Fruit fly (Drosophila melanogaster) whole organism, embryonic: ENCODE results near the gene CG31388.

ENCODE experiments used
- Atf6 ChIP-seq: fragments of 200-800 bp; sonication (Bioruptor generic); IDR thresholded peaks from 2 replicates; pipeline ENCODE4 v1.3.6; 2022; ENCODE audit warnings: missing biosample characterization, missing genetic modification characterization
- B-H1 ChIP-seq: fragments of 200-800 bp; sonication (Bioruptor generic); IDR thresholded peaks from 3 replicates; pipeline ENCODE4 v1.3.6; 2022; ENCODE audit warnings: missing biosample characterization, missing genetic modification characterization
- BEAF-32 ChIP-seq: fragments of 200-800 bp; sonication (Bioruptor generic); optimal IDR thresholded peaks from 3 replicates; lab custom pipeline; 2017; ENCODE audit warnings: missing biosample characterization, missing genetic modification characterization, mild to moderate bottlenecking, moderate library complexity, missing genetic modification reagents
- CG10431 ChIP-seq: fragments of 200-800 bp; sonication (Bioruptor generic); optimal IDR thresholded peaks from 3 replicates; lab custom pipeline; 2018; ENCODE audit warnings: missing biosample characterization, mild to moderate bottlenecking, missing genetic modification characterization
- CG11085 ChIP-seq: fragments of 200-800 bp; sonication (Bioruptor generic); IDR thresholded peaks from 2 replicates; pipeline ENCODE4 v1.3.6; 2022; ENCODE audit warnings: missing biosample characterization, missing genetic modification characterization
- CG13287 ChIP-seq: fragments of 200-800 bp; sonication (Bioruptor generic); IDR thresholded peaks from 2 replicates; pipeline ENCODE4 v1.3.6; 2022; ENCODE audit warnings: missing biosample characterization, missing genetic modification characterization; ENCODE audit not compliant: partially characterized antibody
- CG14014 ChIP-seq: fragments of 200-800 bp; sonication (Bioruptor generic); IDR thresholded peaks from 2 replicates; pipeline ENCODE4 v1.3.6; 2022; ENCODE audit warnings: missing biosample characterization, missing genetic modification characterization
- CG14667 ChIP-seq: fragments of 200-800 bp; sonication (Bioruptor generic); IDR thresholded peaks from 2 replicates; pipeline ENCODE4 v1.3.6; 2022; ENCODE audit warnings: missing biosample characterization, missing genetic modification characterization
- CG14710 ChIP-seq: fragments of 200-800 bp; sonication (Bioruptor generic); optimal IDR thresholded peaks from 3 replicates; lab custom pipeline; 2019; ENCODE audit warnings: missing biosample characterization, mild to moderate bottlenecking, missing genetic modification characterization, moderate library complexity
- CG1602 ChIP-seq: fragments of 200-800 bp; sonication (Bioruptor generic); optimal IDR thresholded peaks from 3 replicates; lab custom pipeline; 2016; ENCODE audit warnings: missing biosample characterization, missing genetic modification characterization
- CG2678 ChIP-seq: fragments of 200-800 bp; sonication (Bioruptor generic); optimal IDR thresholded peaks from 3 replicates; lab custom pipeline; 2019; ENCODE audit warnings: missing biosample characterization, mild to moderate bottlenecking, missing genetic modification characterization, moderate library complexity
- CG32532 ChIP-seq: fragments of 200-800 bp; sonication (Bioruptor generic); IDR thresholded peaks from 2 replicates; pipeline ENCODE4 v1.3.6; 2022; ENCODE audit warnings: missing biosample characterization, missing genetic modification characterization
- CG34376 ChIP-seq: fragments of 200-800 bp; sonication (Bioruptor generic); optimal IDR thresholded peaks from 2 replicates; lab custom pipeline; 2018; ENCODE audit warnings: missing biosample characterization, mild to moderate bottlenecking, missing genetic modification characterization
- CG42726 ChIP-seq: fragments of 200-800 bp; sonication (Bioruptor generic); IDR thresholded peaks from 2 replicates; pipeline ENCODE4 v1.3.6; 2022; ENCODE audit warnings: missing biosample characterization, missing genetic modification characterization; ENCODE audit not compliant: partially characterized antibody
- CG5953 ChIP-seq: fragments of 200-800 bp; sonication (Bioruptor generic); IDR thresholded peaks from 2 replicates; pipeline ENCODE4 v1.3.6; 2022; ENCODE audit warnings: missing biosample characterization, missing genetic modification characterization
- CG7963 ChIP-seq: fragments of 200-800 bp; sonication (Bioruptor generic); IDR thresholded peaks from 3 replicates; pipeline ENCODE4 v1.3.6; 2022; ENCODE audit warnings: missing biosample characterization, missing genetic modification characterization; ENCODE audit not compliant: partially characterized antibody
- CG8388 ChIP-seq: fragments of 200-800 bp; sonication (Bioruptor generic); optimal IDR thresholded peaks from 2 replicates; lab custom pipeline; 2019; ENCODE audit warnings: missing biosample characterization, mild to moderate bottlenecking, missing genetic modification characterization, moderate library complexity
- CG9437 ChIP-seq: fragments of 200-800 bp; sonication (Bioruptor generic); optimal IDR thresholded peaks from 2 replicates; lab custom pipeline; 2018; ENCODE audit warnings: missing biosample characterization, mild to moderate bottlenecking, missing genetic modification characterization
- Dek ChIP-seq: fragments of 200-800 bp; sonication (Bioruptor generic); optimal IDR thresholded peaks from 3 replicates; lab custom pipeline; 2019; ENCODE audit warnings: missing biosample characterization, mild to moderate bottlenecking, missing genetic modification characterization, moderate library complexity
- Doc3 ChIP-seq: fragments of 200-800 bp; sonication (Bioruptor generic); IDR thresholded peaks from 3 replicates; pipeline ENCODE4 v1.3.6; 2022; ENCODE audit warnings: missing biosample characterization, missing genetic modification characterization; ENCODE audit not compliant: partially characterized antibody
- ERR ChIP-seq: fragments of 200-800 bp; sonication (Bioruptor generic); optimal IDR thresholded peaks from 2 replicates; lab custom pipeline; 2016; ENCODE audit warnings: missing biosample characterization, missing genetic modification characterization
- HLH54F ChIP-seq: fragments of 200-800 bp; sonication (Bioruptor generic); optimal IDR thresholded peaks from 3 replicates; lab custom pipeline; 2016; ENCODE audit warnings: missing biosample characterization, missing genetic modification characterization
- Lhr ChIP-seq: fragments of 200-800 bp; sonication (Bioruptor generic); optimal IDR thresholded peaks from 3 replicates; lab custom pipeline; 2017; ENCODE audit warnings: mild to moderate bottlenecking, missing biosample characterization, missing genetic modification reagents, missing genetic modification characterization
- Meics ChIP-seq: fragments of 200-800 bp; sonication (Bioruptor generic); optimal IDR thresholded peaks from 2 replicates; lab custom pipeline; 2017; ENCODE audit warnings: missing biosample characterization, mild to moderate bottlenecking, missing genetic modification characterization
- NC2α ChIP-seq: fragments of 200-800 bp; sonication (Bioruptor generic); optimal IDR thresholded peaks from 2 replicates; lab custom pipeline; 2016; ENCODE audit warnings: missing biosample characterization, missing genetic modification characterization
- Opbp ChIP-seq: fragments of 200-800 bp; sonication (Bioruptor generic); IDR thresholded peaks from 3 replicates; pipeline ENCODE4 v1.3.6; 2022; ENCODE audit warnings: missing biosample characterization, missing genetic modification characterization; ENCODE audit not compliant: partially characterized antibody
- Optix ChIP-seq: fragments of 200-800 bp; sonication (Bioruptor generic); IDR thresholded peaks from 3 replicates; pipeline ENCODE4 v1.3.6; 2022; ENCODE audit warnings: missing biosample characterization, missing genetic modification characterization
- Sox102F ChIP-seq: fragments of 200-800 bp; sonication (Bioruptor generic); optimal IDR thresholded peaks from 2 replicates; lab custom pipeline; 2018; ENCODE audit warnings: missing biosample characterization, mild to moderate bottlenecking, missing genetic modification characterization, moderate library complexity
- Xbp1 ChIP-seq: fragments of 200-800 bp; sonication (Bioruptor generic); optimal IDR thresholded peaks from 3 replicates; lab custom pipeline; 2016; ENCODE audit warnings: missing biosample characterization, mild to moderate bottlenecking, missing genetic modification characterization
- ara ChIP-seq: fragments of 200-800 bp; sonication (Bioruptor generic); IDR thresholded peaks from 2 replicates; pipeline ENCODE4 v1.3.6; 2022; ENCODE audit warnings: missing biosample characterization, missing genetic modification characterization
- dati ChIP-seq: fragments of 200-800 bp; sonication (Bioruptor generic); IDR thresholded peaks from 2 replicates; pipeline ENCODE4 v1.3.6; 2022; ENCODE audit warnings: missing biosample characterization, missing genetic modification characterization
- dimm ChIP-seq: fragments of 200-800 bp; sonication (Bioruptor generic); IDR thresholded peaks from 2 replicates; pipeline ENCODE4 v1.3.6; 2022; ENCODE audit warnings: missing biosample characterization, missing genetic modification characterization
- disco-r ChIP-seq: fragments of 200-800 bp; sonication (Bioruptor generic); optimal IDR thresholded peaks from 2 replicates; lab custom pipeline; 2016; ENCODE audit warnings: missing biosample characterization, missing genetic modification characterization
- ems ChIP-seq: fragments of 200-800 bp; sonication (Bioruptor generic); optimal IDR thresholded peaks from 3 replicates; lab custom pipeline; 2016; ENCODE audit warnings: missing biosample characterization, missing genetic modification characterization
- gt ChIP-seq: fragments of 200-800 bp; sonication (Bioruptor generic); IDR thresholded peaks from 2 replicates; pipeline ENCODE4 v1.3.6; 2022; ENCODE audit warnings: missing biosample characterization, missing genetic modification characterization
- hb ChIP-seq: fragments of 200-800 bp; sonication (Bioruptor generic); IDR thresholded peaks from 3 replicates; pipeline ENCODE4 v1.3.6; 2022; ENCODE audit warnings: missing biosample characterization, missing genetic modification characterization; ENCODE audit not compliant: partially characterized antibody
- jumu ChIP-seq: fragments of 200-800 bp; sonication (Bioruptor generic); optimal IDR thresholded peaks from 3 replicates; lab custom pipeline; 2016; ENCODE audit warnings: missing biosample characterization, missing genetic modification characterization
- pnt ChIP-seq: fragments of 200-800 bp; sonication (Bioruptor generic); optimal IDR thresholded peaks from 3 replicates; lab custom pipeline; 2016; ENCODE audit warnings: missing biosample characterization, missing genetic modification characterization
- pros ChIP-seq: fragments of 200-800 bp; sonication (Bioruptor generic); optimal IDR thresholded peaks from 3 replicates; lab custom pipeline; 2019; ENCODE audit warnings: missing biosample characterization, mild to moderate bottlenecking, missing genetic modification characterization, moderate library complexity
- sens ChIP-seq: fragments of 200-800 bp; sonication (Bioruptor generic); peaks from one replicate; lab custom pipeline; 2016; ENCODE audit warnings: missing biosample characterization, missing genetic modification characterization
- seq ChIP-seq: fragments of 200-800 bp; sonication (Bioruptor generic); IDR thresholded peaks from 2 replicates; pipeline ENCODE4 v1.3.6; 2022; ENCODE audit warnings: missing biosample characterization, missing genetic modification characterization
- sob ChIP-seq: fragments of 200-800 bp; sonication (Bioruptor generic); IDR thresholded peaks from 2 replicates; pipeline ENCODE4 v1.3.6; 2022; ENCODE audit warnings: missing biosample characterization, missing genetic modification characterization
- tgo ChIP-seq: fragments of 200-800 bp; sonication (Bioruptor generic); IDR thresholded peaks from 3 replicates; pipeline ENCODE4 v1.3.6; 2022; ENCODE audit warnings: missing biosample characterization, missing genetic modification characterization
- tio ChIP-seq: fragments of 200-800 bp; sonication (Bioruptor generic); optimal IDR thresholded peaks from 2 replicates; lab custom pipeline; 2017; ENCODE audit warnings: missing biosample characterization, missing genetic modification characterization, inconsistent platforms
- toy ChIP-seq: fragments of 200-800 bp; sonication (Bioruptor generic); IDR thresholded peaks from 2 replicates; pipeline ENCODE4 v1.3.6; 2022; ENCODE audit warnings: missing biosample characterization, missing genetic modification characterization
- z ChIP-seq: fragments of 200-800 bp; sonication (Bioruptor generic); IDR thresholded peaks from 3 replicates; pipeline ENCODE4 v1.3.6; 2022; ENCODE audit warnings: missing biosample characterization, missing genetic modification characterization
- zen ChIP-seq: fragments of 200-800 bp; sonication (Bioruptor generic); optimal IDR thresholded peaks from 3 replicates; lab custom pipeline; 2018; ENCODE audit warnings: missing biosample characterization, mild to moderate bottlenecking, missing genetic modification characterization, moderate library complexity
- zen2 ChIP-seq: fragments of 200-800 bp; sonication (Bioruptor generic); IDR thresholded peaks from 3 replicates; pipeline ENCODE4 v1.3.6; 2022; ENCODE audit warnings: missing biosample characterization, missing genetic modification characterization; ENCODE audit not compliant: partially characterized antibody

Gene CG31388

DNA sequence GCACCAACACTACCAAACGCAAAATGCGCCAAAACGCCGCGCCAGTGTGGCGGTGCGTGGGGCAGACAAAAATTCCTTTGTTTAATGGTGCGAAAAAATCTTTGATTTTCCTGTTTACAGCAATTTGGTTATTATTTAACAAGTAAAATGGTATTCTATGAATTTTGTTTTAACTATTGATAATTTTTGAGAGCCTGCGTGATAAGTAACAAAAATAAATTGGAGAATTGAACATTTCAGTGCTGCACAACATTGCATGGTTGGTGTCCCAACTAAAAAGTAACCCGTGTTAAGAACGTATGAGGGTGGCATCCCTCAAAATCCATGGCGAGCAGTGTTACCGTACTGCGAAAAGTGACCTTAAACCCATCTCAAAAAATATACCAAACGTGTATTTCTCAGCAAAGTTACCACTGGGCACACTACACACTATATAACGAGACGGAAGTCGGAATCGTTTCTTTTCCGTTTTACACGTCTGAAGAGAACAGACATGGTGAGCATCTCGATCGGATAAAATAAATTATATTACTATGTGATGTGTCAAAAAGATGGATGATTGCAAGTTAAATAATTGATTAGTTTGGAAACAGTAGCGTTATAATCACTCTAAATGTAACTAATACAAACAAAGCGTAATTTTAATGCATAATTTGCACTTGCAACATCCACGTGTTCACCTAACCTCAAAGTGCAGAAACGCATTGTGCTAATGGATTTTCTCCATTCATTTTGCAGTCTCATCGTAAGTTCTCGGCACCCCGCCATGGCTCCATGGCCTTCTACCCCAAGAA, 16.0 kb upstream of the CG31388 start, which contains the start of the genes CG6693 and RpL3 (continued):
- TF ChIP-seq Lhr (GFP tag; lab: Kevin White, UChicago), result peak; percentile 97
- TF ChIP-seq dimm (GFP tag; lab: Robert Waterston, UW), result no peak
- TF ChIP-seq CG7963 (GFP tag; lab: Robert Waterston, UW), result no peak
- peak; percentile 75 for TF ChIP-seq CG11085 (GFP tag; lab: Robert Waterston, UW)
- peak; percentile 77; the same call in 1 of the 2 replicates for TF ChIP-seq CG42726 (GFP tag; lab: Robert Waterston, UW)
- peak; percentile 91 for TF ChIP-seq CG14710 (tag; lab: Kevin White, UChicago)
- no peak for TF ChIP-seq Sox102F
- TF ChIP-seq Dek, result peak; percentile 70
- peak; percentile 76 for TF ChIP-seq CG5953 (GFP tag; lab: Robert Waterston, UW)
- TF ChIP-seq CG13287 (GFP tag; lab: Robert Waterston, UW), result peak; percentile 55; the same call in 1 of the 2 replicates
- TF ChIP-seq sens (GFP tag; lab: Kevin White, UChicago), result peak; percentile 97
- TF ChIP-seq disco-r, result peak; percentile 53
- peak; percentile 56; the same call in 1 of the 3 replicates for TF ChIP-seq z
- peak; percentile 81 for TF ChIP-seq Atf6 (GFP tag; lab: Robert Waterston, UW)
- TF ChIP-seq jumu, result no peak
- peak; percentile 85 for TF ChIP-seq sob (GFP tag; lab: Robert Waterston, UW)
- peak; percentile 47 for TF ChIP-seq ERR (GFP tag; lab: Kevin White, UChicago)
- TF ChIP-seq NC2α, result peak; percentile 88
- peak; percentile 22; the same call in 1 of the 3 replicates for TF ChIP-seq tgo (GFP tag; lab: Robert Waterston, UW)
- peak; percentile 53 for TF ChIP-seq pros (GFP tag; lab: Kevin White, UChicago)
- TF ChIP-seq CG34376 (GFP tag; lab: Kevin White, UChicago), result peak; percentile 98
- TF ChIP-seq hb (GFP tag; lab: Robert Waterston, UW), result no peak
- peak; percentile 46 for TF ChIP-seq ems (GFP tag; lab: Kevin White, UChicago)
- TF ChIP-seq CG8388, result peak; percentile 58
- TF ChIP-seq B-H1 (GFP tag; lab: Robert Waterston, UW), result peak; percentile 23; the same call in 1 of the 3 replicates
- TF ChIP-seq toy (GFP tag; lab: Robert Waterston, UW), result peak; percentile 53
- TF ChIP-seq Meics (GFP tag; lab: Kevin White, UChicago), result peak; percentile 87
- TF ChIP-seq Optix, result peak; percentile 70
- peak; percentile 63; the same call in 1 of the 2 replicates for TF ChIP-seq seq (GFP tag; lab: Robert Waterston, UW)
- TF ChIP-seq HLH54F, result peak; percentile 53
- peak; percentile 21 for TF ChIP-seq CG1602 (GFP tag; lab: Kevin White, UChicago)
- 0 out of 3 replicates have a peak, but pooled peaks have one; percentile 33 for TF ChIP-seq Opbp (GFP tag; lab: Robert Waterston, UW)
- TF ChIP-seq tio, result no peak
- peak; percentile 88 for TF ChIP-seq CG10431 (GFP tag; lab: Kevin White, UChicago)
- peak; percentile 28; the same call in 1 of the 2 replicates for TF ChIP-seq ara (GFP tag; lab: Robert Waterston, UW)
- peak; percentile 45 for TF ChIP-seq CG9437 (GFP tag; lab: Kevin White, UChicago)
- TF ChIP-seq zen2 (GFP tag; lab: Robert Waterston, UW), result no peak
- TF ChIP-seq Xbp1 (GFP tag; lab: Kevin White, UChicago), result peak; percentile 52
- TF ChIP-seq CG32532 (GFP tag; lab: Robert Waterston, UW), result peak; percentile 86
- TF ChIP-seq CG14667 (GFP tag; lab: Robert Waterston, UW), result no peak
- TF ChIP-seq BEAF-32 (GFP tag; lab: Kevin White, UChicago), result peak; percentile 61
- 0 out of 2 replicates have a peak, but pooled peaks have one; percentile 29 for TF ChIP-seq dati (GFP tag; lab: Robert Waterston, UW)
- no peak for TF ChIP-seq gt (GFP tag; lab: Robert Waterston, UW)
- TF ChIP-seq Doc3 (GFP tag; lab: Robert Waterston, UW), result no peak
- peak; percentile 60 for TF ChIP-seq zen
- peak; percentile 82 for TF ChIP-seq CG2678 (tag; lab: Kevin White, UChicago)
- peak; percentile 31 for TF ChIP-seq pnt (GFP tag; lab: Kevin White, UChicago)
- peak; percentile 72; the same call in 1 of the 2 replicates for TF ChIP-seq CG14014 (GFP tag; lab: Robert Waterston, UW)
